Worm (Caenorhabditis elegans): ENCODE measurements around the gene K08B12.1.

DNA sequence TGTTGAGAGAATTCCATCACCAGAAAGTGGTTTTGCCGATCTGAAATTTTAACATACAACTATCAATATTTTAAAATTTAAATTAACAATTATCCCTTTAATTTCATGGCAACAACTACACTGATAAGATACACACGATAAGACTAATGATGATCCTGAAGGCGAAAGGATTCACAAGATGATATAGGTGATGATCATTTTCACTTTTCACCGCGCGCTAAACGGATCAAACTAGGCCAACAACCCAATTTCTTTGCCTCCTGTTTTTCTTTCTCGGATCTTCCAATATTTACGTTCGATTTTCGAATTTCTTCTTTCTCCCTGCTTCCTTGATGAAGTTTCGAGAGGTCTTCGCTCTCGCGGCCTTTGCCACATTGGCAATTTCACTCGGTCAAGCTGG lies at the start of gene K08B12.1:
- no peak for TF ChIP-seq med-1 (GFP tag; optimal IDR thresholded peaks at IDR 0.05; ENCODE audit: insufficient read depth)
- TF ChIP-seq ztf-29 (GFP tag; IDR thresholded peaks at IDR 0.05), result no peak
- no peak for TF ChIP-seq T22C8.4 (GFP tag; IDR thresholded peaks at IDR 0.05)
- TF ChIP-seq ztf-23 (GFP tag; IDR thresholded peaks at IDR 0.05), result no peak
- TF ChIP-seq ref-1 (GFP tag; conservative IDR thresholded peaks at IDR 0.05), result no peak

Measured in whole organism, midembryonic.